Fruit fly (Drosophila melanogaster) Kc167 (cell line): Measurements from ENCODE around the gene CG4733.

Experiments used
- Sin3A ChIP-seq: fragments of >200 bp; optimal IDR thresholded peaks from 2 replicates; lab custom pipeline; 2018; ENCODE audit warnings: missing external identifiers
- insv ChIP-seq: fragments of >200 bp; optimal IDR thresholded peaks from 3 replicates; lab custom pipeline; 2018; ENCODE audit warnings: missing external identifiers
- ttk ChIP-seq: sonication (Bioruptor generic); optimal IDR thresholded peaks from 2 replicates; lab custom pipeline; 2017; ENCODE audit warnings: missing external identifiers

- TF ChIP-seq Sin3A (lab: Kevin White, UChicago) (no peak), ttk (lab: Kevin White, UChicago) (no peak), insv (lab: Kevin White, UChicago) (no peak)
Observed at dm6 chr3R:19895305-19895704, 4.8 kb downstream of the CG4733 start.
